Worm (Caenorhabditis elegans): ENCODE results near the gene srw-135.

srw-135 gene

ce11 chrV:3005964-3006363, 5.3 kb downstream of the srw-135 start, which contains the start of gene srw-112:
TSS of gene srw-112 (minus strand) at chrV:3006064.
- TF ChIP-seq let-607 (tag; optimal IDR thresholded peaks at IDR 0.05) (no peak), hlh-12 (tag; optimal IDR thresholded peaks at IDR 0.05) (no peak), zfh-2 (GFP tag; conservative IDR thresholded peaks at IDR 0.05) (no peak), ceh-40 (GFP tag; IDR thresholded peaks at IDR 0.05) (no peak)

- TF ChIP-seq unc-62 (GFP tag; optimal IDR thresholded peaks at IDR 0.05): no peak
- TF ChIP-seq lsy-27 (tag; optimal IDR thresholded peaks at IDR 0.05; ENCODE audit: borderline replicate concordance, insufficient read depth): no peak
- TF ChIP-seq dox-1 (GFP tag; IDR thresholded peaks at IDR 0.05): no peak
- no peak for TF ChIP-seq rpc-1 (optimal IDR thresholded peaks at IDR 0.05)
- TF ChIP-seq rpc-1 (tag; optimal IDR thresholded peaks at IDR 0.05): no peak
- no peak for TF ChIP-seq atf-7 (tag; optimal IDR thresholded peaks at IDR 0.05)
- no peak for TF ChIP-seq snpc-1.1 (tag; optimal IDR thresholded peaks at IDR 0.05; ENCODE audit: insufficient read depth)
- TF ChIP-seq nfyb-1 (GFP tag; IDR thresholded peaks at IDR 0.05): no peak
- no peak for TF ChIP-seq unc-130 (GFP tag; optimal IDR thresholded peaks at IDR 0.05)
- no peak for TF ChIP-seq B0019.2 (GFP tag; conservative IDR thresholded peaks at IDR 0.05)
- TF ChIP-seq aptf-2 (GFP tag; conservative IDR thresholded peaks at IDR 0.05): no peak
- TF ChIP-seq repo-1 (tag; optimal IDR thresholded peaks at IDR 0.05): no peak
These were observed 11.6 kb downstream of the srw-135 start, which contains the start of gene srw-119 for ce11 chrV:2999736-3000135. TSS of gene srw-119 (minus strand) at chrV:2999836.

- TF ChIP-seq madf-3 (GFP tag; IDR thresholded peaks at IDR 0.05): no peak
- no peak for TF ChIP-seq ztf-3 (GFP tag; optimal IDR thresholded peaks at IDR 0.05)
- no peak for TF ChIP-seq hsf-1 (GFP tag; IDR thresholded peaks at IDR 0.05)
- no peak for TF ChIP-seq lag-1 (GFP tag; IDR thresholded peaks at IDR 0.05)
- no peak for TF ChIP-seq chd-7 (tag; optimal IDR thresholded peaks at IDR 0.05)
- TF ChIP-seq F39B2.1 (GFP tag; IDR thresholded peaks at IDR 0.05): no peak
- TF ChIP-seq ZK185.1 (tag; optimal IDR thresholded peaks at IDR 0.05; ENCODE audit: poor library complexity, severe bottlenecking): no peak
- no peak for TF ChIP-seq hlh-26 (GFP tag; conservative IDR thresholded peaks at IDR 0.05)
- no peak for TF ChIP-seq B0336.3 (GFP tag; IDR thresholded peaks at IDR 0.05)
- TF ChIP-seq snpc-3.4 (tag; optimal IDR thresholded peaks at IDR 0.05): no peak
- TF ChIP-seq F49E8.2 (tag; optimal IDR thresholded peaks at IDR 0.05; ENCODE audit: insufficient read depth): no peak
- TF ChIP-seq him-1 (tag; optimal IDR thresholded peaks at IDR 0.05): no peak
- TF ChIP-seq ztf-28 (GFP tag; IDR thresholded peaks at IDR 0.05): no peak
- TF ChIP-seq cebp-1 (GFP tag; IDR thresholded peaks at IDR 0.05): no peak
- no peak for TF ChIP-seq cebp-1 (tag; optimal IDR thresholded peaks at IDR 0.05)
- no peak for TF ChIP-seq ztf-6 (GFP tag; IDR thresholded peaks at IDR 0.05)
- TF ChIP-seq B0035.1 (tag; optimal IDR thresholded peaks at IDR 0.05): no peak
These were observed 15.2 kb downstream of the srw-135 start, which contains the start of gene srw-120 for ce11 chrV:2996105-2996504. TSS of gene srw-120 (minus strand) at chrV:2996205.

- TF ChIP-seq Y95B8A.8 (GFP tag; IDR thresholded peaks at IDR 0.05) (no peak), C06A6.2 (GFP tag; conservative IDR thresholded peaks at IDR 0.05) (no peak), pbrm-1 (GFP tag; IDR thresholded peaks at IDR 0.05) (no peak), lsy-27 (tag; optimal IDR thresholded peaks at IDR 0.05; ENCODE audit: borderline replicate concordance, insufficient read depth) (no peak), ceh-58 (GFP tag; IDR thresholded peaks at IDR 0.05) (no peak), F39B2.1 (GFP tag; IDR thresholded peaks at IDR 0.05) (no peak), somi-1 (GFP tag; optimal IDR thresholded peaks at IDR 0.05) (no peak), athp-1 (tag; optimal IDR thresholded peaks at IDR 0.05) (no peak)
These were observed 17.5 kb downstream of the srw-135 start, which contains the start of gene srw-115 for ce11 chrV:2993816-2994215. TSS of gene srw-115 (minus strand) at chrV:2993916.

Measured in whole organism, young adult.